Worm (Caenorhabditis elegans) whole organism, late embryonic: ENCODE results near the gene scl-12.
A peak's percentile ranks its signal among the peaks of the same experiment; 100 is the strongest.

ENCODE experiments used
- F13H6.1 ChIP-seq: sonication (generic microtip); optimal IDR thresholded peaks from 2 replicates; lab custom pipeline; 2016; ENCODE audit warnings: missing genetic modification characterization, missing compliant biosample characterization
- K02D7.2 ChIP-seq: sonication (generic microtip); optimal IDR thresholded peaks from 2 replicates; lab custom pipeline; 2017; ENCODE audit warnings: mild to moderate bottlenecking, missing genetic modification characterization, missing compliant biosample characterization
- K09A11.1 ChIP-seq: sonication (generic microtip); optimal IDR thresholded peaks from 2 replicates; lab custom pipeline; 2017; ENCODE audit warnings: antibody characterized with exemption, mild to moderate bottlenecking, missing genetic modification characterization, missing compliant biosample characterization; ENCODE audit not compliant: insufficient read depth
- T23F11.4 ChIP-seq: fragments of 200-800 bp; sonication (Bioruptor generic); optimal IDR thresholded peaks from 2 replicates; lab custom pipeline; 2018; ENCODE audit warnings: mild to moderate bottlenecking, missing genetic modification characterization, missing compliant biosample characterization
- ahr-1 ChIP-seq: sonication (generic microtip); optimal IDR thresholded peaks from 2 replicates; lab custom pipeline; 2016; ENCODE audit warnings: missing genetic modification characterization, missing compliant biosample characterization
- ceh-14 ChIP-seq: sonication (generic microtip); optimal IDR thresholded peaks from 2 replicates; lab custom pipeline; 2016; ENCODE audit warnings: missing genotype, missing genetic modification characterization, missing compliant biosample characterization
- ceh-2 ChIP-seq: sonication (generic microtip); optimal IDR thresholded peaks from 2 replicates; lab custom pipeline; 2016; ENCODE audit warnings: missing genotype, missing genetic modification characterization, missing compliant biosample characterization
- ceh-22 ChIP-seq: sonication (generic microtip); optimal IDR thresholded peaks from 2 replicates; lab custom pipeline; 2017; ENCODE audit warnings: missing biosample characterization, missing genetic modification characterization
- ceh-24 ChIP-seq: sonication (generic microtip); optimal IDR thresholded peaks from 2 replicates; lab custom pipeline; 2016; ENCODE audit warnings: mild to moderate bottlenecking, missing genetic modification characterization, missing compliant biosample characterization
- ceh-30 ChIP-seq: fragments of 150-350 bp; optimal IDR thresholded peaks from 2 replicates; lab custom pipeline; 2014; ENCODE audit warnings: missing biosample characterization, missing genetic modification characterization
- ceh-31 ChIP-seq: sonication (generic microtip); optimal IDR thresholded peaks from 2 replicates; lab custom pipeline; 2016; ENCODE audit warnings: missing genetic modification characterization, missing compliant biosample characterization
- ceh-34 ChIP-seq: sonication (generic microtip); optimal IDR thresholded peaks from 2 replicates; lab custom pipeline; 2016; ENCODE audit warnings: mild to moderate bottlenecking, missing genetic modification characterization, missing compliant biosample characterization
- ceh-48 ChIP-seq: sonication (generic microtip); optimal IDR thresholded peaks from 2 replicates; lab custom pipeline; 2016; ENCODE audit warnings: missing genetic modification characterization, inconsistent platforms, missing compliant biosample characterization
- ceh-9 ChIP-seq: sonication (generic microtip); optimal IDR thresholded peaks from 2 replicates; lab custom pipeline; 2016; ENCODE audit warnings: mild to moderate bottlenecking, missing genetic modification characterization, inconsistent platforms, missing compliant biosample characterization
- dmd-4 ChIP-seq: sonication (generic microtip); optimal IDR thresholded peaks from 2 replicates; lab custom pipeline; 2016; ENCODE audit warnings: borderline replicate concordance, missing genetic modification characterization, missing compliant biosample characterization
- dve-1 ChIP-seq: sonication (generic microtip); optimal IDR thresholded peaks from 2 replicates; lab custom pipeline; 2017; ENCODE audit warnings: antibody characterized with exemption, mild to moderate bottlenecking, missing genetic modification characterization, missing compliant biosample characterization
- elt-2 ChIP-seq: sonication (generic microtip); optimal IDR thresholded peaks from 2 replicates; lab custom pipeline; 2016; ENCODE audit warnings: missing genetic modification reagents, missing genetic modification characterization, missing compliant biosample characterization
- ets-4 ChIP-seq: sonication (generic microtip); optimal IDR thresholded peaks from 2 replicates; lab custom pipeline; 2016; ENCODE audit warnings: missing genetic modification characterization, missing compliant biosample characterization
- eyg-1 ChIP-seq: sonication (generic microtip); optimal IDR thresholded peaks from 2 replicates; lab custom pipeline; 2016; ENCODE audit warnings: missing genotype, missing genetic modification characterization, missing compliant biosample characterization
- fkh-6 ChIP-seq: sonication (generic microtip); optimal IDR thresholded peaks from 2 replicates; lab custom pipeline; 2016; ENCODE audit warnings: missing genetic modification characterization, missing compliant biosample characterization
- hlh-13 ChIP-seq: fragments of 200-800 bp; sonication (Bioruptor generic); optimal IDR thresholded peaks from 2 replicates; lab custom pipeline; 2018; ENCODE audit warnings: mild to moderate bottlenecking, missing genetic modification characterization, missing compliant biosample characterization
- hlh-15 ChIP-seq: sonication (generic microtip); optimal IDR thresholded peaks from 2 replicates; lab custom pipeline; 2016; ENCODE audit warnings: missing genetic modification characterization, missing compliant biosample characterization
- hlh-30 ChIP-seq: sonication (generic microtip); optimal IDR thresholded peaks from 2 replicates; lab custom pipeline; 2017; ENCODE audit warnings: antibody characterized with exemption, missing genetic modification characterization, missing compliant biosample characterization; ENCODE audit not compliant: insufficient read depth
- hlh-6 ChIP-seq: sonication (generic microtip); optimal IDR thresholded peaks from 2 replicates; lab custom pipeline; 2016; ENCODE audit warnings: missing genotype, missing genetic modification characterization, missing compliant biosample characterization
- lim-6 ChIP-seq: sonication (generic microtip); optimal IDR thresholded peaks from 2 replicates; lab custom pipeline; 2016; ENCODE audit warnings: missing genetic modification characterization, missing compliant biosample characterization
- lin-11 ChIP-seq: fragments of 200-800 bp; sonication (Bioruptor generic); optimal IDR thresholded peaks from 2 replicates; lab custom pipeline; 2018; ENCODE audit warnings: mild to moderate bottlenecking, missing genetic modification characterization, missing compliant biosample characterization
- madf-2 ChIP-seq: sonication (generic microtip); optimal IDR thresholded peaks from 2 replicates; lab custom pipeline; 2017; ENCODE audit warnings: missing genetic modification characterization, missing compliant biosample characterization
- nfya-1 ChIP-seq: sonication (generic microtip); optimal IDR thresholded peaks from 2 replicates; lab custom pipeline; 2017; ENCODE audit warnings: missing genetic modification characterization, mild to moderate bottlenecking, missing compliant biosample characterization, antibody characterized with exemption, moderate library complexity
- odd-2 ChIP-seq: sonication (generic microtip); optimal IDR thresholded peaks from 2 replicates; lab custom pipeline; 2017; ENCODE audit warnings: antibody characterized with exemption, mild to moderate bottlenecking, missing genetic modification characterization, missing compliant biosample characterization
- pat-9 ChIP-seq: fragments of 200-800 bp; sonication (Bioruptor generic); optimal IDR thresholded peaks from 2 replicates; lab custom pipeline; 2018; ENCODE audit warnings: mild to moderate bottlenecking, missing genetic modification characterization, moderate library complexity, missing compliant biosample characterization
- pax-1 ChIP-seq: fragments of 150-350 bp; optimal IDR thresholded peaks from 2 replicates; lab custom pipeline; 2014; ENCODE audit warnings: missing biosample characterization, missing genetic modification characterization
- pha-4 ChIP-seq: fragments of 150-350 bp; optimal IDR thresholded peaks from 2 replicates; lab custom pipeline; 2018; ENCODE audit warnings: missing biosample characterization, missing genetic modification reagents, missing genetic modification characterization
- pqm-1 ChIP-seq: sonication (generic microtip); optimal IDR thresholded peaks from 2 replicates; lab custom pipeline; 2016; ENCODE audit warnings: missing genetic modification characterization, missing compliant biosample characterization
- ref-2 ChIP-seq: sonication (generic microtip); optimal IDR thresholded peaks from 2 replicates; lab custom pipeline; 2016; ENCODE audit warnings: missing genetic modification characterization, missing compliant biosample characterization
- sox-4 ChIP-seq: sonication (generic microtip); optimal IDR thresholded peaks from 2 replicates; lab custom pipeline; 2017; ENCODE audit warnings: mild to moderate bottlenecking, missing genetic modification characterization, inconsistent platforms, missing compliant biosample characterization
- ttx-3 ChIP-seq: sonication (generic microtip); optimal IDR thresholded peaks from 2 replicates; lab custom pipeline; 2016; ENCODE audit warnings: missing genetic modification reagents, missing genetic modification characterization, missing compliant biosample characterization
- unc-42 ChIP-seq: sonication (generic microtip); optimal IDR thresholded peaks from 2 replicates; lab custom pipeline; 2016; ENCODE audit warnings: missing genotype, missing genetic modification characterization, missing compliant biosample characterization
- unc-86 ChIP-seq: sonication (generic microtip); optimal IDR thresholded peaks from 2 replicates; lab custom pipeline; 2016; ENCODE audit warnings: missing genetic modification characterization, missing compliant biosample characterization
- zip-5 ChIP-seq: sonication (generic microtip); optimal IDR thresholded peaks from 2 replicates; lab custom pipeline; 2016; ENCODE audit warnings: missing genetic modification characterization, missing compliant biosample characterization
- ztf-16 ChIP-seq: sonication (generic microtip); optimal IDR thresholded peaks from 2 replicates; lab custom pipeline; 2017; ENCODE audit warnings: missing genetic modification characterization, missing compliant biosample characterization

Gene scl-12

ce11 chrV:3811541-3811940 is 850 bp upstream of the scl-12 start, which contains the start of gene scl-13:
TSS of gene scl-13 (minus strand) at chrV:3811641.
- no peak for TF ChIP-seq ceh-34 (tag; lab: Kevin White, UChicago)
- TF ChIP-seq ceh-24 (tag; lab: Kevin White, UChicago), result no peak
- TF ChIP-seq elt-2 (tag; lab: Kevin White, UChicago), result no peak
- no peak for TF ChIP-seq T23F11.4 (GFP tag; lab: Kevin White, UChicago)
- no peak for TF ChIP-seq dmd-4 (tag; lab: Kevin White, UChicago)
- TF ChIP-seq lim-6, result no peak
- TF ChIP-seq dve-1 (tag; lab: Kevin White, UChicago), result no peak
- TF ChIP-seq hlh-6 (tag; lab: Kevin White, UChicago), result no peak
- no peak for TF ChIP-seq ceh-9 (tag; lab: Kevin White, UChicago)
- no peak for TF ChIP-seq hlh-15 (tag; lab: Kevin White, UChicago)
- TF ChIP-seq ztf-16, result no peak
- no peak for TF ChIP-seq ttx-3 (tag; lab: Kevin White, UChicago)
- TF ChIP-seq unc-42, result no peak
- no peak for TF ChIP-seq unc-86 (tag; lab: Kevin White, UChicago)
- no peak for TF ChIP-seq ceh-31 (tag; lab: Kevin White, UChicago)
- TF ChIP-seq madf-2 (tag; lab: Kevin White, UChicago), result no peak
- TF ChIP-seq lin-11 (tag; lab: Kevin White, UChicago), result no peak
- no peak for TF ChIP-seq pqm-1
- TF ChIP-seq sox-4 (tag; lab: Kevin White, UChicago), result no peak
- TF ChIP-seq eyg-1, result no peak

ce11 chrV:3814009-3814408 is 1.6 kb downstream of the scl-12 start:
- TF ChIP-seq odd-2 (tag; lab: Kevin White, UChicago) (no peak), hlh-15 (tag; lab: Kevin White, UChicago) (no peak), ttx-3 (tag; lab: Kevin White, UChicago) (no peak), unc-42 (no peak), ceh-9 (tag; lab: Kevin White, UChicago) (no peak), ceh-31 (tag; lab: Kevin White, UChicago) (no peak), ets-4 (tag; lab: Kevin White, UChicago) (no peak), ceh-48 (tag; lab: Kevin White, UChicago) (no peak), ahr-1 (no peak), ztf-16 (no peak), ref-2 (tag; lab: Kevin White, UChicago) (no peak), pha-4 (no peak), ceh-14 (tag; lab: Kevin White, UChicago) (no peak), K09A11.1 (tag; lab: Kevin White, UChicago) (no peak), dve-1 (tag; lab: Kevin White, UChicago) (no peak), F13H6.1 (tag; lab: Kevin White, UChicago) (no peak), ceh-30 (tag; lab: Kevin White, UChicago) (no peak)

DNA sequence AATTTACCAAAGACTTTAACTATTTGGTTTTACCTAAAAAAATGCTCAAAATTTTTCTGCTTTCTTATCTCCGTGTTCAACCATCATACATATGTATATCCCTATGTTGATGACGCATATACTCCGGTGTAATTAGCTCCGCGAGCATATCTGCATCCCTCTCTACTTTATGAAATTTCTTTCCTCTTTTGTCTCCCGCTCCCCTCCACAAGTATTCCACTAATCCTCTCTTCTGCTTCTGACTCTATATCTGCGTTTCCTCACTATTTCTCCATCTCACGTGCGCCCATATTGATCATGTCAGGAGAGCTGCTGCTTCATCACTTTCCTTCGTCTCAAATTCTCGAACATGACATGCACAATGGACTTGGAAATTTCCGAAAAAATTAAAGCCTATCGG is 2.5 kb downstream of the scl-12 start, which contains the start of gene H10D18.1:
H10D18.1 (plus strand) TSS at position 277 of the 400 bp plus-strand sequence.
- TF ChIP-seq pha-4 (no peak), unc-42 (peak; percentile 44), ceh-24 (tag; lab: Kevin White, UChicago) (no peak), ceh-22 (tag; lab: Kevin White, UChicago) (no peak), pax-1 (tag; lab: Kevin White, UChicago) (no peak), ceh-31 (tag; lab: Kevin White, UChicago) (peak; percentile 3)

DNA sequence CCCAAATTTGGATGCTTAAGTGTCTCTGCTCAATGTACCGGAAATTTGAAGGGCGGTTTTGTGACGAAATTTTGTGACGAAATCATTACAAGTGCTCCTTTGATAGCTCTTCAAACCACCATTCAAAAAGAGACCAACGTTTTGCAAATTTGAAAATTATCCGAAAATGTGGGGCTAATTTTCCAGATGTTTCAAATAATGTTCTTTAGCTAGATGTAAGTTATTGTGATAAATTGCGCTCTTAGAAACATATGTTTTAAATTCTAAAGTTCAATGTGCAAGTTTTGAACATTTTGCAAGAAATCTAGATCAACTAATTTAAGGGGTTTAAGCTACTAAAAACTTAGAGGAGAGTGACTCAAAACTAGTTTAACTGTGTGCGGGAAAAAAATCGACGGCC is 8.5 kb downstream of the scl-12 start:
- TF ChIP-seq ceh-2 (tag; lab: Kevin White, UChicago) (no peak), K02D7.2 (tag; lab: Kevin White, UChicago) (no peak), eyg-1 (no peak), hlh-13 (GFP tag; lab: Kevin White, UChicago) (no peak), ceh-48 (tag; lab: Kevin White, UChicago) (no peak), pqm-1 (no peak), pat-9 (tag; lab: Kevin White, UChicago) (no peak), ceh-30 (tag; lab: Kevin White, UChicago) (no peak), unc-42 (no peak), fkh-6 (no peak), ref-2 (tag; lab: Kevin White, UChicago) (no peak), zip-5 (no peak), ceh-22 (tag; lab: Kevin White, UChicago) (no peak), nfya-1 (tag; lab: Kevin White, UChicago) (no peak), ahr-1 (no peak), hlh-30 (tag; lab: Kevin White, UChicago) (no peak), ceh-24 (tag; lab: Kevin White, UChicago) (no peak), K09A11.1 (tag; lab: Kevin White, UChicago) (no peak)
